Fruit fly (Drosophila melanogaster) whole organism, embryonic: ENCODE results near the gene Iyd.

Source experiments
- Atf-2 ChIP-seq: fragments of 200-800 bp; sonication (Bioruptor generic); optimal IDR thresholded peaks from 2 replicates; lab custom pipeline; 2016; ENCODE audit warnings: missing biosample characterization, missing genetic modification characterization
- CG10267 ChIP-seq: fragments of 200-800 bp; sonication (Bioruptor generic); optimal IDR thresholded peaks from 2 replicates; lab custom pipeline; 2018; ENCODE audit warnings: missing biosample characterization, mild to moderate bottlenecking, missing genetic modification characterization, moderate library complexity
- CG11085 ChIP-seq: fragments of 200-800 bp; sonication (Bioruptor generic); IDR thresholded peaks from 2 replicates; pipeline ENCODE4 v1.3.6; 2022; ENCODE audit warnings: missing biosample characterization, missing genetic modification characterization
- CG11696 ChIP-seq: fragments of 200-800 bp; sonication (Bioruptor generic); IDR thresholded peaks from 2 replicates; pipeline ENCODE4 v1.3.6; 2022; ENCODE audit warnings: missing biosample characterization, missing genetic modification characterization
- CG11723 ChIP-seq: fragments of 200-800 bp; sonication (Bioruptor generic); optimal IDR thresholded peaks from 2 replicates; lab custom pipeline; 2017; ENCODE audit warnings: missing biosample characterization, mild to moderate bottlenecking, missing genetic modification characterization
- CG13424 ChIP-seq: fragments of 200-800 bp; sonication (Bioruptor generic); optimal IDR thresholded peaks from 2 replicates; lab custom pipeline; 2019; ENCODE audit warnings: missing biosample characterization, mild to moderate bottlenecking, missing genetic modification characterization, moderate library complexity
- CG14441 ChIP-seq: fragments of 200-800 bp; sonication (Bioruptor generic); IDR thresholded peaks from 2 replicates; pipeline ENCODE4 v1.3.6; 2022; ENCODE audit warnings: missing biosample characterization, missing genetic modification characterization
- CG18011 ChIP-seq: fragments of 200-800 bp; sonication (Bioruptor generic); optimal IDR thresholded peaks from 2 replicates; lab custom pipeline; 2017; ENCODE audit warnings: missing biosample characterization, missing genetic modification characterization, mild to moderate bottlenecking, moderate library complexity, missing genotype
- CG18599 ChIP-seq: fragments of 200-800 bp; sonication (Bioruptor generic); optimal IDR thresholded peaks from 3 replicates; lab custom pipeline; 2017; ENCODE audit warnings: missing biosample characterization, missing genetic modification characterization, mild to moderate bottlenecking, moderate library complexity, missing genetic modification reagents
- CG31224 ChIP-seq: fragments of 200-800 bp; sonication (Bioruptor generic); IDR thresholded peaks from 2 replicates; pipeline ENCODE4 v1.3.6; 2022; ENCODE audit warnings: missing biosample characterization, missing genetic modification characterization
- CG31388 ChIP-seq: fragments of 200-800 bp; sonication (Bioruptor generic); optimal IDR thresholded peaks from 2 replicates; lab custom pipeline; 2016; ENCODE audit warnings: missing biosample characterization, missing genetic modification characterization
- CG3163 ChIP-seq: fragments of 200-800 bp; sonication (Bioruptor generic); optimal IDR thresholded peaks from 3 replicates; lab custom pipeline; 2016; ENCODE audit warnings: missing biosample characterization, missing genetic modification characterization
- CG3281 ChIP-seq: fragments of 200-800 bp; sonication (Bioruptor generic); optimal IDR thresholded peaks from 3 replicates; lab custom pipeline; 2017; ENCODE audit warnings: missing biosample characterization, mild to moderate bottlenecking, missing genetic modification characterization
- CG42726 ChIP-seq: fragments of 200-800 bp; sonication (Bioruptor generic); IDR thresholded peaks from 2 replicates; pipeline ENCODE4 v1.3.6; 2022; ENCODE audit warnings: missing biosample characterization, missing genetic modification characterization; ENCODE audit not compliant: partially characterized antibody
- CG4707 ChIP-seq: fragments of 200-800 bp; sonication (Bioruptor generic); optimal IDR thresholded peaks from 2 replicates; lab custom pipeline; 2018; ENCODE audit warnings: missing biosample characterization, mild to moderate bottlenecking, missing genetic modification characterization, moderate library complexity
- CG7963 ChIP-seq: fragments of 200-800 bp; sonication (Bioruptor generic); IDR thresholded peaks from 3 replicates; pipeline ENCODE4 v1.3.6; 2022; ENCODE audit warnings: missing biosample characterization, missing genetic modification characterization; ENCODE audit not compliant: partially characterized antibody
- CG8388 ChIP-seq: fragments of 200-800 bp; sonication (Bioruptor generic); optimal IDR thresholded peaks from 2 replicates; lab custom pipeline; 2019; ENCODE audit warnings: missing biosample characterization, mild to moderate bottlenecking, missing genetic modification characterization, moderate library complexity
- CkIIα-i1 ChIP-seq: fragments of 200-800 bp; sonication (Bioruptor generic); IDR thresholded peaks from 2 replicates; pipeline ENCODE4 v1.3.6; 2022; ENCODE audit warnings: missing biosample characterization, missing genetic modification characterization
- CoRest ChIP-seq: fragments of 200-800 bp; sonication (Bioruptor generic); optimal IDR thresholded peaks from 3 replicates; lab custom pipeline; 2018; ENCODE audit warnings: missing biosample characterization, mild to moderate bottlenecking, missing genetic modification characterization, moderate library complexity
- Doc3 ChIP-seq: fragments of 200-800 bp; sonication (Bioruptor generic); IDR thresholded peaks from 3 replicates; pipeline ENCODE4 v1.3.6; 2022; ENCODE audit warnings: missing biosample characterization, missing genetic modification characterization; ENCODE audit not compliant: partially characterized antibody
- Ets97D ChIP-seq: fragments of 200-800 bp; sonication (Bioruptor generic); optimal IDR thresholded peaks from 3 replicates; lab custom pipeline; 2016; ENCODE audit warnings: missing biosample characterization, missing genetic modification characterization
- HLHmδ ChIP-seq: fragments of 200-800 bp; sonication (Bioruptor generic); optimal IDR thresholded peaks from 2 replicates; lab custom pipeline; 2018; ENCODE audit warnings: missing biosample characterization, mild to moderate bottlenecking, missing genetic modification characterization, moderate library complexity
- Mes4 ChIP-seq: fragments of 200-800 bp; sonication (Bioruptor generic); optimal IDR thresholded peaks from 2 replicates; lab custom pipeline; 2016; ENCODE audit warnings: missing biosample characterization, missing genetic modification characterization
- PHDP ChIP-seq: fragments of 200-800 bp; sonication (Bioruptor generic); optimal IDR thresholded peaks from 3 replicates; lab custom pipeline; 2018; ENCODE audit warnings: missing biosample characterization, mild to moderate bottlenecking, missing genetic modification characterization, moderate library complexity
- Rx ChIP-seq: fragments of 200-800 bp; sonication (Bioruptor generic); IDR thresholded peaks from 2 replicates; pipeline ENCODE4 v1.3.6; 2022; ENCODE audit warnings: missing biosample characterization, missing genetic modification characterization
- Side ChIP-seq: fragments of 200-800 bp; sonication (Bioruptor generic); optimal IDR thresholded peaks from 2 replicates; lab custom pipeline; 2016; ENCODE audit warnings: missing biosample characterization, missing genetic modification characterization
- Taf1 ChIP-seq: fragments of 200-800 bp; sonication (Bioruptor generic); IDR thresholded peaks from 2 replicates; pipeline ENCODE4 v1.3.6; 2022; ENCODE audit warnings: missing biosample characterization, missing genetic modification characterization
- Tbp ChIP-seq: fragments of >200 bp; optimal IDR thresholded peaks from 2 replicates; lab custom pipeline; 2018; ENCODE audit warnings: missing biosample characterization, missing genetic modification characterization
- ase ChIP-seq: fragments of 200-800 bp; sonication (Bioruptor generic); IDR thresholded peaks from 3 replicates; pipeline ENCODE4 v1.3.6; 2022; ENCODE audit warnings: missing biosample characterization, missing genetic modification characterization
- crc ChIP-seq: fragments of 200-800 bp; sonication (Bioruptor generic); optimal IDR thresholded peaks from 2 replicates; lab custom pipeline; 2016; ENCODE audit warnings: missing biosample characterization, missing genetic modification characterization
- dan ChIP-seq: fragments of 200-800 bp; sonication (Bioruptor generic); IDR thresholded peaks from 2 replicates; pipeline ENCODE4 v1.3.6; 2022; ENCODE audit warnings: missing biosample characterization, missing genetic modification characterization
- danr ChIP-seq: fragments of 200-800 bp; sonication (Bioruptor generic); IDR thresholded peaks from 2 replicates; pipeline ENCODE4 v1.3.6; 2022; ENCODE audit warnings: missing biosample characterization, missing genetic modification characterization
- dimm ChIP-seq: fragments of 200-800 bp; sonication (Bioruptor generic); IDR thresholded peaks from 2 replicates; pipeline ENCODE4 v1.3.6; 2022; ENCODE audit warnings: missing biosample characterization, missing genetic modification characterization
- disco-r ChIP-seq: fragments of 200-800 bp; sonication (Bioruptor generic); optimal IDR thresholded peaks from 2 replicates; lab custom pipeline; 2016; ENCODE audit warnings: missing biosample characterization, missing genetic modification characterization
- en ChIP-seq: fragments of 200-800 bp; sonication (Bioruptor generic); optimal IDR thresholded peaks from 2 replicates; lab custom pipeline; 2016; ENCODE audit warnings: missing biosample characterization, missing genetic modification characterization
- eyg ChIP-seq: fragments of 200-800 bp; sonication (Bioruptor generic); optimal IDR thresholded peaks from 3 replicates; lab custom pipeline; 2016; ENCODE audit warnings: missing biosample characterization, missing genetic modification characterization
- fd64A ChIP-seq: fragments of 200-800 bp; sonication (Bioruptor generic); optimal IDR thresholded peaks from 3 replicates; lab custom pipeline; 2018; ENCODE audit warnings: missing biosample characterization, mild to moderate bottlenecking, missing genetic modification characterization
- gcm2 ChIP-seq: fragments of 200-800 bp; sonication (Bioruptor generic); optimal IDR thresholded peaks from 2 replicates; lab custom pipeline; 2016; ENCODE audit warnings: missing biosample characterization, missing genetic modification characterization
- grau ChIP-seq: fragments of 200-800 bp; optimal IDR thresholded peaks from 3 replicates; lab custom pipeline; 2019; ENCODE audit warnings: missing biosample characterization, mild to moderate bottlenecking, missing genetic modification characterization, moderate library complexity
- gsb-n ChIP-seq: fragments of 200-800 bp; sonication (Bioruptor generic); optimal IDR thresholded peaks from 3 replicates; lab custom pipeline; 2018; ENCODE audit warnings: missing biosample characterization, mild to moderate bottlenecking, missing genetic modification characterization
- hkb ChIP-seq, 2 experiments: fragments of 200-800 bp in 1 of 2; fragments of >200 bp in 1 of 2; sonication (Bioruptor generic) in 1 of 2; IDR thresholded peaks in 1 of 2; optimal IDR thresholded peaks in 1 of 2; 2 replicates each; pipeline versions ENCODE4 v1.3.6 to Lab custom; 2017 to 2022; ENCODE audit warnings: missing biosample characterization in 1 of 2, missing genetic modification characterization in 1 of 2
- kay ChIP-seq: fragments of 200-800 bp; sonication (Bioruptor generic); optimal IDR thresholded peaks from 2 replicates; lab custom pipeline; 2016; ENCODE audit warnings: missing biosample characterization, missing genetic modification characterization
- maf-S ChIP-seq: fragments of 200-800 bp; sonication (Bioruptor generic); optimal IDR thresholded peaks from 2 replicates; lab custom pipeline; 2016; ENCODE audit warnings: missing biosample characterization, missing genetic modification characterization
- mirr ChIP-seq: fragments of 200-800 bp; sonication (Bioruptor generic); optimal IDR thresholded peaks from 3 replicates; lab custom pipeline; 2018; ENCODE audit warnings: missing biosample characterization, mild to moderate bottlenecking, missing genetic modification characterization
- otp ChIP-seq: fragments of 200-800 bp; sonication (Bioruptor generic); IDR thresholded peaks from 3 replicates; pipeline ENCODE4, ENCODE4 v1.3.6; 2022; ENCODE audit warnings: missing biosample characterization, missing genetic modification characterization
- pita ChIP-seq: fragments of 200-800 bp; sonication (Bioruptor generic); optimal IDR thresholded peaks from 2 replicates; lab custom pipeline; 2017; ENCODE audit warnings: missing biosample characterization, mild to moderate bottlenecking, missing genetic modification characterization
- pzg ChIP-seq: fragments of 200-800 bp; sonication (Bioruptor generic); optimal IDR thresholded peaks from 3 replicates; lab custom pipeline; 2018; ENCODE audit warnings: missing biosample characterization, mild to moderate bottlenecking, missing genetic modification characterization, moderate library complexity
- ranshi ChIP-seq: fragments of 200-800 bp; sonication (Bioruptor generic); IDR thresholded peaks from 2 replicates; pipeline ENCODE4 v1.3.6; 2022; ENCODE audit warnings: missing biosample characterization, missing genetic modification characterization
- slp2 ChIP-seq: fragments of 200-800 bp; sonication (Bioruptor generic); optimal IDR thresholded peaks from 2 replicates; lab custom pipeline; 2016; ENCODE audit warnings: missing biosample characterization, missing genetic modification characterization
- tin ChIP-seq: fragments of 200-800 bp; sonication (Bioruptor generic); optimal IDR thresholded peaks from 3 replicates; lab custom pipeline; 2016; ENCODE audit warnings: missing biosample characterization, missing genetic modification characterization
- unpg ChIP-seq: fragments of 200-800 bp; sonication (Bioruptor generic); optimal IDR thresholded peaks from 3 replicates; lab custom pipeline; 2018; ENCODE audit warnings: missing biosample characterization, mild to moderate bottlenecking, missing genetic modification characterization, moderate library complexity

The Iyd gene

dm6 chr3L:11123088-11123487 is 27.0 kb upstream of the Iyd start, which contains the start of the genes Ufd1 and NaPi-III (continued):
- TF ChIP-seq CG7963 (peak; percentile 68), CG8388 (no peak), Ets97D (peak; percentile 92), slp2 (GFP tag; lab: Kevin White, UChicago) (no peak), ase (GFP tag; lab: Robert Waterston, UW) (no peak), Side (GFP tag; lab: Kevin White, UChicago) (peak; percentile 20), hkb (optimal IDR thresholded peaks at IDR 0.05; lab: Kevin White, UChicago) (peak; percentile 35), hkb (GFP tag; IDR thresholded peaks at IDR 0.05; lab: Robert Waterston, UW) (no peak), fd64A (GFP tag; lab: Kevin White, UChicago) (no peak), Rx (no peak), maf-S (GFP tag; lab: Kevin White, UChicago) (peak; percentile 35), ranshi (GFP tag; lab: Robert Waterston, UW) (peak; percentile 45; the same call in 1 of the 2 replicates), dan (no peak), CG13424 (tag; lab: Kevin White, UChicago) (peak; percentile 23), CG42726 (GFP tag; lab: Robert Waterston, UW) (peak; percentile 90), CG11696 (GFP tag; lab: Robert Waterston, UW) (no peak), dimm (GFP tag; lab: Robert Waterston, UW) (no peak), CG31224 (GFP tag; lab: Robert Waterston, UW) (no peak), unpg (GFP tag; lab: Kevin White, UChicago) (no peak), pzg (GFP tag; lab: Kevin White, UChicago) (peak; percentile 96), Atf-2 (no peak), CG14441 (GFP tag; lab: Robert Waterston, UW) (peak; percentile 56), gsb-n (tag; lab: Kevin White, UChicago) (peak; percentile 9), CkIIα-i1 (GFP tag; lab: Robert Waterston, UW) (no peak), CG11723 (GFP tag; lab: Kevin White, UChicago) (no peak), Tbp (GFP tag; lab: Kevin White, UChicago) (no peak), Mes4 (GFP tag; lab: Kevin White, UChicago) (no peak), danr (GFP tag; lab: Robert Waterston, UW) (no peak), CG10267 (tag; lab: Kevin White, UChicago) (peak; percentile 62), mirr (GFP tag; lab: Kevin White, UChicago) (no peak), CG31388 (GFP tag; lab: Kevin White, UChicago) (no peak), crc (GFP tag; lab: Kevin White, UChicago) (no peak), CG3281 (GFP tag; lab: Kevin White, UChicago) (no peak), CG18011 (GFP tag; lab: Kevin White, UChicago) (no peak), CG4707 (no peak), CG3163 (GFP tag; lab: Kevin White, UChicago) (peak; percentile 15), disco-r (GFP tag; lab: Kevin White, UChicago) (no peak), CG11085 (GFP tag; lab: Robert Waterston, UW) (no peak), tin (GFP tag; lab: Kevin White, UChicago) (no peak), CoRest (tag; lab: Kevin White, UChicago) (peak; percentile 73), Doc3 (GFP tag; lab: Robert Waterston, UW) (peak; percentile 67), otp (no peak), HLHmδ (no peak), kay (GFP tag; lab: Kevin White, UChicago) (peak; percentile 15), pita (GFP tag; lab: Kevin White, UChicago) (peak; percentile 94), en (no peak), PHDP (tag; lab: Kevin White, UChicago) (no peak), eyg (GFP tag; lab: Kevin White, UChicago) (peak; percentile 71), gcm2 (GFP tag; lab: Kevin White, UChicago) (no peak), grau (tag; lab: Kevin White, UChicago) (peak; percentile 46), CG18599 (no peak), Taf1 (no peak)
